Worm (Caenorhabditis elegans): Measurements from ENCODE around the gene sre-49.

DNA sequence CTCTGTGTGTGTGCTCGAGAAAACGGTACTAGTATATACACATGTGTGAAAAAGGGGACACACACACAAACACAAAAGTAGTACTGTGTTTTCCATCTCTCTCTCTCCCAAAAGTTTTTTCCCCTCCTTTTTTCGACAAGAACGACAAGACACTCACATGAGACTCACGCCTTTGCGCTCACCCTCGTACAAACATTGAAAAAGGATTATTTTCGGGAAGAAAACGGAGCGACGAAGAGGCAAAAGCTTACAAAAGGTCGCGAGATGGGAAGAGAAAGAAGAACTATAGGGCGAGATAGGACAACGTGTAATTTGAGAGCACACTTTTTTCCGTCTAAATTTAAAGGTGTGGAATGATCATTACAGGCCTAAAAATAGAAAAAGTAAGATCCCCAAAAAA is 31.2 kb downstream of the sre-49 start:
- no peak for TF ChIP-seq C17E4.6 (GFP tag; IDR thresholded peaks at IDR 0.05)
- TF ChIP-seq hsf-1 (GFP tag; IDR thresholded peaks at IDR 0.05), result no peak
- no peak for TF ChIP-seq tbx-9 (tag; optimal IDR thresholded peaks at IDR 0.05; ENCODE audit: borderline replicate concordance)
- no peak for TF ChIP-seq pha-4 (tag; optimal IDR thresholded peaks at IDR 0.05)
- no peak for TF ChIP-seq rcor-1 (GFP tag; IDR thresholded peaks at IDR 0.05)
- TF ChIP-seq ztf-3 (GFP tag; optimal IDR thresholded peaks at IDR 0.05), result no peak
- TF ChIP-seq K11D2.4 (GFP tag; IDR thresholded peaks at IDR 0.05), result no peak
- no peak for TF ChIP-seq ztf-28 (GFP tag; IDR thresholded peaks at IDR 0.05)
- TF ChIP-seq snpc-1.3 (tag; optimal IDR thresholded peaks at IDR 0.05; ENCODE audit: insufficient read depth), result no peak

All from whole organism, young adult.